Worm (Caenorhabditis elegans) whole organism, mixed stage, embryonic: ENCODE data around the gene K02D10.2.

ENCODE experiments used
- elt-3 ChIP-seq: fragments of 150-350 bp; optimal IDR thresholded peaks from 2 replicates; lab custom pipeline; 2014; ENCODE audit warnings: missing biosample characterization, missing genetic modification characterization
- ham-2 ChIP-seq: fragments of 200-800 bp; sonication (Bioruptor generic); optimal IDR thresholded peaks from 2 replicates; lab custom pipeline; 2018; ENCODE audit warnings: mild to moderate bottlenecking, missing genetic modification characterization, missing compliant biosample characterization
- pha-4 ChIP-seq: fragments of 150-350 bp; optimal IDR thresholded peaks from 2 replicates; lab custom pipeline; 2018; ENCODE audit warnings: missing biosample characterization, missing genetic modification reagents, missing genetic modification characterization
- snpc-4 ChIP-seq: fragments of 150-350 bp; optimal IDR thresholded peaks from 2 replicates; lab custom pipeline; 2014; ENCODE audit warnings: missing biosample characterization, missing genetic modification characterization
- unc-62 ChIP-seq: fragments of 150-350 bp; optimal IDR thresholded peaks from 2 replicates; lab custom pipeline; 2014; ENCODE audit warnings: missing biosample characterization, missing genetic modification reagents, missing genetic modification characterization

- TF ChIP-seq unc-62 (GFP tag; lab: Kevin White, UChicago) (no peak), ham-2 (GFP tag; lab: Kevin White, UChicago) (no peak), pha-4 (tag; lab: Kevin White, UChicago) (no peak), snpc-4 (tag; lab: Kevin White, UChicago) (no peak), elt-3 (no peak)
These were observed 33.7 kb downstream of the K02D10.2 start for ce11 chrIII:8737391-8737790.
